1 worm cellular context compared by ENCODE assay signal in genomic region chrII:7873843-7874372, ce11.
TF ChIP-seq lines count a peak whose summit lies in the region.

TSS of gene T01H3.3 (minus strand) at chrII:7873893.

TF ChIP-seq in whole organism, L1 larva, 84 proteins besides CTCF, POLR2A, EP300 and RAD21 (continued from another document):
- no peak for TF ChIP-seq nhr-237 (tag; optimal IDR thresholded peaks at IDR 0.05; lab: Kevin White, UChicago)
- TF ChIP-seq aha-1 (tag; optimal IDR thresholded peaks at IDR 0.05; lab: Kevin White, UChicago), result no peak
- no peak for TF ChIP-seq ceh-8 (GFP tag; optimal IDR thresholded peaks at IDR 0.05; lab: Kevin White, UChicago)
- TF ChIP-seq lir-3 (tag; optimal IDR thresholded peaks at IDR 0.05; lab: Kevin White, UChicago; ENCODE audit: poor library complexity), result no peak
- peak; percentile 34 for TF ChIP-seq tbx-2 (tag; optimal IDR thresholded peaks at IDR 0.05; lab: Kevin White, UChicago)
- TF ChIP-seq unc-62 (GFP tag; optimal IDR thresholded peaks at IDR 0.05; lab: Kevin White, UChicago), result no peak
- TF ChIP-seq lsy-2 (tag; optimal IDR thresholded peaks at IDR 0.05; lab: Kevin White, UChicago), result peak; percentile 68 to 87
- peak; percentile 42 for TF ChIP-seq nhr-90 (tag; optimal IDR thresholded peaks at IDR 0.05; lab: Kevin White, UChicago; ENCODE audit: poor library complexity)
- TF ChIP-seq snpc-4 (tag; optimal IDR thresholded peaks at IDR 0.05; lab: Kevin White, UChicago), result no peak
- TF ChIP-seq pax-3 (tag; optimal IDR thresholded peaks at IDR 0.05; lab: Kevin White, UChicago), result no peak
- no peak for TF ChIP-seq mdl-1 (tag; optimal IDR thresholded peaks at IDR 0.05; lab: Kevin White, UChicago)
- peak; percentile 66 for TF ChIP-seq nhr-71 (tag; optimal IDR thresholded peaks at IDR 0.05; lab: Kevin White, UChicago)
- peak; percentile 43 for TF ChIP-seq nhr-20 (tag; optimal IDR thresholded peaks at IDR 0.05; lab: Kevin White, UChicago)
- peak; percentile 22 for TF ChIP-seq unc-130 (tag; optimal IDR thresholded peaks at IDR 0.05; lab: Kevin White, UChicago)
- no peak for TF ChIP-seq hlh-17 (GFP tag; optimal IDR thresholded peaks at IDR 0.05; lab: Kevin White, UChicago; ENCODE audit: borderline replicate concordance)
- TF ChIP-seq xbp-1 (tag; optimal IDR thresholded peaks at IDR 0.05; lab: Kevin White, UChicago), result peak; percentile 53
- no peak for TF ChIP-seq aly-2 (tag; optimal IDR thresholded peaks at IDR 0.05; lab: Kevin White, UChicago)
- no peak for TF ChIP-seq nhr-84 (tag; optimal IDR thresholded peaks at IDR 0.05; lab: Kevin White, UChicago)
- TF ChIP-seq pqm-1 (tag; optimal IDR thresholded peaks at IDR 0.05; lab: Kevin White, UChicago), result no peak
- no peak for TF ChIP-seq vab-15 (tag; optimal IDR thresholded peaks at IDR 0.05; lab: Kevin White, UChicago)
- TF ChIP-seq C04F5.9 (tag; optimal IDR thresholded peaks at IDR 0.05; lab: Kevin White, UChicago), result no peak
- TF ChIP-seq ceh-90 (tag; optimal IDR thresholded peaks at IDR 0.05; lab: Kevin White, UChicago), result no peak
- TF ChIP-seq nhr-77 (tag; optimal IDR thresholded peaks at IDR 0.05; lab: Kevin White, UChicago), result no peak
- TF ChIP-seq tlp-1 (tag; optimal IDR thresholded peaks at IDR 0.05; lab: Kevin White, UChicago), result no peak
- TF ChIP-seq snu-23 (GFP tag; optimal IDR thresholded peaks at IDR 0.05; lab: Kevin White, UChicago), result peak; percentile 73
- TF ChIP-seq nhr-11 (tag; optimal IDR thresholded peaks at IDR 0.05; lab: Kevin White, UChicago), result no peak
- TF ChIP-seq blmp-1 (tag; optimal IDR thresholded peaks at IDR 0.05; lab: Kevin White, UChicago), result no peak
- peak; percentile 25 for TF ChIP-seq skn-1 (tag; optimal IDR thresholded peaks at IDR 0.05; lab: Kevin White, UChicago)
- TF ChIP-seq F16B12.6 (tag; optimal IDR thresholded peaks at IDR 0.05; lab: Kevin White, UChicago), result peak; percentile 58
- TF ChIP-seq ceh-82 (tag; optimal IDR thresholded peaks at IDR 0.05; lab: Kevin White, UChicago), result peak in 2 of 3 experiments; percentile 20 to 31
- TF ChIP-seq zip-4 (GFP tag; optimal IDR thresholded peaks at IDR 0.05; lab: Kevin White, UChicago), result no peak
- no peak for TF ChIP-seq ama-1 (optimal IDR thresholded peaks at IDR 0.05; lab: Kevin White, UChicago)
- no peak for TF ChIP-seq zag-1 (tag; optimal IDR thresholded peaks at IDR 0.05; lab: Kevin White, UChicago)
- TF ChIP-seq mef-2 (tag; optimal IDR thresholded peaks at IDR 0.05; lab: Kevin White, UChicago), result no peak
- peak; percentile 42 to 63 (median 52) for TF ChIP-seq dpl-1 (GFP tag; optimal IDR thresholded peaks at IDR 0.05; lab: Kevin White, UChicago)
